Worm (Caenorhabditis elegans) whole organism, L3 larva: ENCODE data around the gene stdh-2.

Experiments used
- nhr-77 ChIP-seq: fragments of 150-350 bp; optimal IDR thresholded peaks from 2 replicates; lab custom pipeline; 2014; ENCODE audit warnings: missing biosample characterization, missing genetic modification characterization
- pqm-1 ChIP-seq: fragments of 150-350 bp; optimal IDR thresholded peaks from 2 replicates; lab custom pipeline; 2017; ENCODE audit warnings: missing biosample characterization, missing genetic modification characterization, inconsistent platforms

ce11 chrV:16244078-16244477 lies 20.0 kb downstream of the stdh-2 start, which contains the start of gene srh-104:
- TF ChIP-seq pqm-1 (tag; lab: Kevin White, UChicago) (no peak), nhr-77 (no peak)
